Fruit fly (Drosophila melanogaster): Measurements from ENCODE around the gene SCAR.

- TF ChIP-seq h (optimal IDR thresholded peaks at IDR 0.05) (no peak), psq (optimal IDR thresholded peaks at IDR 0.05) (no peak), insv (optimal IDR thresholded peaks at IDR 0.05) (no peak), Sin3A (optimal IDR thresholded peaks at IDR 0.05) (no peak)
Observed at dm6 chr2L:11027213-11027612, 50.6 kb downstream of the SCAR start.

All from Kc167 (cell line).